Worm (Caenorhabditis elegans) whole organism, midembryonic: Measurements from ENCODE around the gene T23B12.5.

Source experiments
- cog-1 ChIP-seq: sonication (generic microtip); optimal IDR thresholded peaks from 2 replicates; lab custom pipeline; 2016; ENCODE audit warnings: missing genetic modification characterization, missing compliant biosample characterization
- flt-1 ChIP-seq: fragments of 200-800 bp; sonication (Bioruptor generic); IDR thresholded peaks from 2 replicates; pipeline ENCODE4 v1.3.6; 2022; ENCODE audit warnings: missing genetic modification characterization, missing compliant biosample characterization
- klf-2 ChIP-seq: fragments of 200-800 bp; sonication (Bioruptor generic); conservative IDR thresholded peaks from 2 replicates; pipeline ENCODE4 v1.3.6; 2022; ENCODE audit warnings: missing genetic modification reagents, missing genetic modification characterization, missing compliant biosample characterization
- med-1 ChIP-seq: sonication (generic microtip); optimal IDR thresholded peaks from 2 replicates; lab custom pipeline; 2017; ENCODE audit warnings: missing genetic modification characterization, mild to moderate bottlenecking, missing compliant biosample characterization, antibody characterized with exemption, missing genetic modification reagents; ENCODE audit not compliant: insufficient read depth
- ref-1 ChIP-seq: fragments of 200-800 bp; sonication (Bioruptor generic); conservative IDR thresholded peaks from 2 replicates; pipeline ENCODE4 v1.3.6; 2022; ENCODE audit warnings: missing genetic modification reagents, missing genetic modification characterization, missing compliant biosample characterization
- ztf-23 ChIP-seq: fragments of 200-800 bp; sonication (Bioruptor generic); IDR thresholded peaks from 2 replicates; pipeline ENCODE4 v1.3.6; 2022; ENCODE audit warnings: missing genetic modification reagents, missing genetic modification characterization, missing compliant biosample characterization
- ztf-29 ChIP-seq: fragments of 200-800 bp; sonication (Bioruptor generic); IDR thresholded peaks from 2 replicates; pipeline ENCODE4 v1.3.6; 2022; ENCODE audit warnings: missing genetic modification reagents, missing genetic modification characterization, missing compliant biosample characterization

DNA sequence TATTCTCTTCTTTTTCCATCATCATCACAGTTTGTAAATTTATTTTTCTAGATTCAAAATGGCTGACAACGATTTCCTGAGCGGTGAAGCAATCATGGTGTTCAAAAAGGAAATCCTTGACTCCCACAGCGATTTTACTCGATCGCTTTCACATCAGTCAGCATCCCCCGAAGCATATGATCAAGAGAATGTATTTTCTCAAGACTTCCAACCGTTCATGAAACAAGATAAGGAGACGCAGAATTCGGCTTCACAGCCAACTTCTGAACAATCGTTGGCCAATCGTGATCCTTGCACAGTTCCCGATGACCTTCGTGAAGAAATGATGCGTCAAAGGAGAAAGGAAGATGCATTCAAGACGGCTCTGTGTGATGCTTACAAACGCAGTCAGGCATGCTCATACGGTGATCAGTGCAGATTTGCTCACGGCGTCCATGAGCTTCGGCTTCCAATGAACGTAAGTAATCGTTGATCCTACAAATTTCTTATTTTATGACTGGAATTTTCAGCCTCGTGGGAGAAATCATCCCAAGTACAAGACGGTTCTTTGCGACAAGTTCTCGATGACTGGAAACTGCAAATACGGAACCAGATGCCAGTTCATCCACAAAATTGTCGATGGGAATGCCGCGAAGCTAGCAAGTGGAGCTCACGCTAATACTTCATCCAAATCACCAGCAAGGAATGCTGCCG lies 33.6 kb downstream of the T23B12.5 start, which contains the start of gene pos-1:
- TF ChIP-seq flt-1 = no peak
- TF ChIP-seq ztf-29 = no peak
- TF ChIP-seq cog-1 = no peak
- TF ChIP-seq ref-1 (GFP tag; lab: Robert Waterston, UW) = no peak
- TF ChIP-seq klf-2 = no peak
- no peak for TF ChIP-seq med-1 (GFP tag; lab: Kevin White, UChicago)
- no peak for TF ChIP-seq ztf-23 (GFP tag; lab: Robert Waterston, UW)
